Worm (Caenorhabditis elegans): Measurements from ENCODE around the gene C29F5.1.

Gene C29F5.1

DNA sequence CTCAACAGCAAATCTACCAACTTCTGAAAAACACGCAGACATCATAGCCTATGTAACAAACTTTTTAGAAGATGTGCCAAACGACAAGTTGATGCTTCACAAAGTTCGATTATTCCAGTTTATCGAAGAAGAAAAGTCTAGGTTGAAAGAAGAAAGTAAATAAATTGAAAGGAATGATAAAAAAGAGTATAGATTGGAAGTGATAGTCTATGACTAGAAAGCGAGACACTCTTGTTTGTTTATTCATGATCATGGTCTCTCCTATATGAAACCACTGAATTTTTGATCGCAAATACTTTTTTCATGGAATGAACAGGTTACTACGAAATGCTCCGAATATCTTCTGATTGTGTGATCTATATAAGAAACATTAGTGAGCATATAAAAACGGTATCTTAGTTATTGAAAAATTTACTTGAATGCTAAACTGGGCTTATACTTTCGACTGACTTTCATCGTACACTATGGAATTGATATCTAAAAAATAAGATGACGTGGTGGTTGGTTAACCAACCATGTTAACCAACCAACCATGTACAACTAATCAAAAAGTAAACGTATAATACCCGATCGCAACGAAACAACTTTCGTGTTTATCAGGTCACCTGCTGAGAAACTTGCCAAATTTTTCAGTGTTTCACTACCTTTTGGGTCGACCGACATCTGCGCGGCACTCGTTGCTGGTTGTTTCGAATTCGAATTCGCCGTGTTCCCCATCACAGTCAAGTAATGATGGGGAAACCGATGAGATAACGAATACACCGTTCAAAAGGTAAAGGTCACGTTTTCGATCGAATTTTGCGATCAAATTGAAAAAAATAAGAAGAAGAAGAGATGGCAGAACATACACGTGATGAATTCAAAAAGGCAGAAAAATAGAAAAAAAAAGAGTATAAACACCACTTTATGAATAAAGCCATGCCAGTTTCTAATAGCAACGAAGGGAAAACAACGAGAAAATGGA lies 42.2 kb downstream of the C29F5.1 start, which contains the start of gene C32D5.8 (continued):
- TF ChIP-seq snu-23 (GFP tag; optimal IDR thresholded peaks at IDR 0.05) (peak; percentile 28), elt-3 (tag; optimal IDR thresholded peaks at IDR 0.05) (peak in 1 of 6 experiments; percentile 21), dsc-1 (tag; optimal IDR thresholded peaks at IDR 0.05) (no peak), lin-13 (GFP tag; optimal IDR thresholded peaks at IDR 0.05) (no peak), nhr-77 (tag; optimal IDR thresholded peaks at IDR 0.05) (no peak), rnt-1 (tag; optimal IDR thresholded peaks at IDR 0.05) (no peak), mdl-1 (tag; optimal IDR thresholded peaks at IDR 0.05) (peak in 1 of 2 experiments; percentile 34), aha-1 (tag; optimal IDR thresholded peaks at IDR 0.05) (no peak), dpl-1 (GFP tag; optimal IDR thresholded peaks at IDR 0.05) (peak in 1 of 3 experiments; percentile 8), tbx-2 (tag; optimal IDR thresholded peaks at IDR 0.05) (no peak), skn-1 (tag; optimal IDR thresholded peaks at IDR 0.05) (no peak), elt-2 (tag; optimal IDR thresholded peaks at IDR 0.05) (peak; percentile 13), ceh-82 (tag; optimal IDR thresholded peaks at IDR 0.05) (no peak), irx-1 (tag; optimal IDR thresholded peaks at IDR 0.05) (no peak), fos-1 (tag; optimal IDR thresholded peaks at IDR 0.05) (no peak), pag-3 (tag; optimal IDR thresholded peaks at IDR 0.05; ENCODE audit: borderline replicate concordance, insufficient read depth) (no peak), nhr-85 (tag) (peak; percentile 69), F16B12.6 (tag; optimal IDR thresholded peaks at IDR 0.05) (no peak), ceh-88 (GFP tag; IDR thresholded peaks at IDR 0.05) (no peak), isw-1 (GFP tag; IDR thresholded peaks at IDR 0.05) (no peak), lir-3 (tag; optimal IDR thresholded peaks at IDR 0.05; ENCODE audit: poor library complexity) (no peak), C04F5.9 (tag; optimal IDR thresholded peaks at IDR 0.05) (no peak), hlh-4 (tag; optimal IDR thresholded peaks at IDR 0.05) (no peak), fkh-4 (tag; optimal IDR thresholded peaks at IDR 0.05; ENCODE audit: borderline replicate concordance) (no peak), fkh-10 (GFP tag; optimal IDR thresholded peaks at IDR 0.05) (no peak), nhr-84 (tag; optimal IDR thresholded peaks at IDR 0.05) (no peak), nhr-28 (tag; optimal IDR thresholded peaks at IDR 0.05) (no peak), nhr-20 (tag; optimal IDR thresholded peaks at IDR 0.05) (peak; percentile 47), aly-2 (tag; optimal IDR thresholded peaks at IDR 0.05) (no peak), hpl-2 (GFP tag; optimal IDR thresholded peaks at IDR 0.05) (no peak), lin-14 (GFP tag; optimal IDR thresholded peaks at IDR 0.05) (peak; percentile 58), nhr-19 (GFP tag; conservative IDR thresholded peaks at IDR 0.05) (no peak), fkh-8 (tag; optimal IDR thresholded peaks at IDR 0.05) (peak; percentile 32), alr-1 (tag; optimal IDR thresholded peaks at IDR 0.05; ENCODE audit: borderline replicate concordance) (no peak), nhr-90 (tag; optimal IDR thresholded peaks at IDR 0.05; ENCODE audit: poor library complexity) (no peak), unc-62 (GFP tag; optimal IDR thresholded peaks at IDR 0.05) (no peak), snpc-4 (tag; optimal IDR thresholded peaks at IDR 0.05) (no peak), pqm-1 (tag; optimal IDR thresholded peaks at IDR 0.05) (no peak), unc-130 (tag; optimal IDR thresholded peaks at IDR 0.05) (no peak), efl-1 (optimal IDR thresholded peaks at IDR 0.05) (no peak), efl-1 (GFP tag; optimal IDR thresholded peaks at IDR 0.05 in 1 of 2) (peak in 1 of 2 experiments; percentile 79), Y116A8C.19 (tag; optimal IDR thresholded peaks at IDR 0.05; ENCODE audit: borderline replicate concordance) (no peak)

Measured in whole organism, L1 larva.